Worm (Caenorhabditis elegans): Measurements from ENCODE around the gene cept-2.

DNA sequence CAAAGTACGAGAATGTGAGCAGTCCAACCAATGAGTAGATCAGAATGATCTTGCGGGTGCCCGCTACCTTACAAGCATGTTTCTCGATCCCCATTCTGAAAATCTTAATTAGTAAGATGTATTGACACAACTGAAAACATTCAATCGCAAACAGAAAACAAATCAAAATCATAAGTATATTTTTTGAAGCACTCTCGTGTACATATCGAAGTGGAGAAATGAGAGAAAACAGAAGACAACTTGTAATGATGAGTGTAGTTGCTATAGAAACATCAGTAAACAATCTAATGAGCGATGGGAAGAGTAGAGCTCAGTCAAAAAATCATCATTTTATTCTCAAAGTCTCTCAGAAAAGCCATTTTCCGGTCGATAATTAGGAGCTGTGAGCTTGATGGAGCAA lies 34.9 kb upstream of the cept-2 start, which contains the start of gene F14D7.8:
- TF ChIP-seq nhr-77 (tag; optimal IDR thresholded peaks at IDR 0.05) (no peak), mef-2 (tag; optimal IDR thresholded peaks at IDR 0.05) (no peak), unc-130 (tag; optimal IDR thresholded peaks at IDR 0.05) (no peak), nhr-12 (tag; optimal IDR thresholded peaks at IDR 0.05) (no peak), rnt-1 (tag; optimal IDR thresholded peaks at IDR 0.05) (no peak), mdl-1 (tag; optimal IDR thresholded peaks at IDR 0.05) (no peak), aly-2 (tag; optimal IDR thresholded peaks at IDR 0.05) (no peak)
